Fruit fly (Drosophila melanogaster) S2 (cell line): ENCODE measurements around the gene CG6006.
A peak's percentile ranks its signal among the peaks of the same experiment; 100 is the strongest.

Experiments
- CG8478 ChIP-seq: fragments of >200 bp; optimal IDR thresholded peaks from 2 replicates; lab custom pipeline; 2018
- CTCF ChIP-seq, 2 experiments: fragments of >200 bp; optimal IDR thresholded peaks; 2 replicates each; lab custom pipeline; 2018

CG6006 gene

DNA sequence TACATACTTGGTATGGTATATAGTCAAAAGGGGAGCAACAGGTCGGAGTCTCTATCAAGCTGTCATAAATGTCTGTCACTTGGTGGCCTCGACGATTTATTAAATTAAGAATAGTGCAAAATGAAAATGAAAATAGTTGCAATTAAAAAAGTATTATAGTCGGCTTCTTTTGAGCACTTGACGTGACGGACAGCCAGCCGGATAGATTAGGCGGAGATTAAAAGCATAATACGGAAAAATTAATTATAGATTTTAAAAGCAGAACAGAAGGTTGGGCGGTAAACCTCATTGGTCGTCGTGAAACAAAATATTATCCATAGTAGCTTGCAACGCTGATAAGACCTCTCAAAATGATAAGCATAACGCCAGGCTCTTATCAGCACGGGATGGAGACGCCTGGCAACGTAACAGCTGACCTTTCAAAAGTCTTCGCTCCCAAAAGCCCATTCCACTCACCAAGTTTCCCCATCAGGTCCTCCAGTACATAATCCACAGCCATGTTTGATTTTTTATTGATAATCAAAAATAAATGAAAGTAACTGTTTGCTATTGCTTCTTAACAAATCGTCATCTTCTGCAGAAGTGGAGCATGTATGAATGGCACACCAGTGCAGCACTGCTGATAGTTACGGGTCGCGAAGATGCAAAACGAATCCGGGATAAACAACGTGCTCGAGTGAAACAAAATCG lies 47.7 kb downstream of the CG6006 start:
- TF ChIP-seq CG8478 (lab: Kevin White, UChicago) = no peak
- TF ChIP-seq CTCF (optimal IDR thresholded peaks at IDR 0.05; lab: Kevin White, UChicago) = no peak

DNA sequence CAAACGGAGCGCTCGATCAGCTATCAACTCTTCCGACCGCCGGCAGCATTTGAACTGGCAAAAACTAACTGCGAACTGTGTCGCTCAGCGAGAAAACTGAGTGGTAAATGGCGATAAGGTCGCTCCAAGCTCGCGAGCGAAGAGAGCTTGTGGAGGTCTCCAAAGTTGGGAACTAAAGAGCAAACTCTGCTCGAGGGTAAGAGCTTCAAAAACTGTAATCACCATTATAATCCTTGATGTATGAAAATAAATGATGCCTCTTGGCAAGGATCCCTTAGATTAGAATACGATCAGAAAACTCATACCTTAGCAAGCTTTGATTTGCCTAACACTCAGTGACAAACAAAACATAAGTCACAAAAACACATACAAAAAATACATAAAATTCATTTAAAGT lies 48.2 kb downstream of the CG6006 start, which contains the start of the genes CG6126 and CG31287:
CG6126 (minus strand) TSS at position 59 of the 397 bp plus-strand sequence.
CG31287 (plus strand) TSS at position 347 of the 397 bp plus-strand sequence.
- TF ChIP-seq CG8478 (lab: Kevin White, UChicago) (no peak), CTCF (optimal IDR thresholded peaks at IDR 0.05; lab: Kevin White, UChicago) (no peak)

DNA sequence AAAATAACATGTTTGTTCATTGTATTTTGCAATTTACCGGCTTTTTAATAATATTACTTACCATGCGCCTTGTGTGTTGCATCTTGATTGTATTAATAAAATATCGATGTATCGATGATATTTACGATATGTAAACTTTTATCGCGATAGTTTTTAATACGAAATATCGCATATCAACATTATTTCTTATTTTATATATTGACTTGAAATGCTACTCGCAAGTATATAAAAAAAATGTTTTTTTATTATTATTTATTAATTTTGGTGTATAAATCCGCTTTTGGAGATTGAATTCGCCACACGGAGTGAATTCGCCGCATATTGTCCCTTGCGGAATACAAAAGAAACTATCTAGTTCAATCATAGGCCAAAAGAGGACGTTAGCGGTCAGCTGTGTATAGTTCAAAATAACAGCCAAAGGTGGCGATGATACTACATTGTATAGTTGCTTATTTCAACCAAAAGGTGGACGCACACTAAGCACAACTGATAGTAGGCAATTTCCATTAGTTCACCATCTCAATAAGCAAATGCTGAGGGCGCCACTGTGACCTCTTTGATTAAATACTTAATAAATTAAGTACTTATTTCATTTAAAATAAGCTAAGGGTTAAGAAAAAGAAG lies 50.5 kb downstream of the CG6006 start, which contains the start of gene mtSSB:
mtSSB (minus strand) TSS at position 96 of the 624 bp plus-strand sequence.
- TF ChIP-seq CTCF (optimal IDR thresholded peaks at IDR 0.05; lab: Kevin White, UChicago) = peak; percentile 99 to 100
- TF ChIP-seq CG8478 (lab: Kevin White, UChicago) = no peak

DNA sequence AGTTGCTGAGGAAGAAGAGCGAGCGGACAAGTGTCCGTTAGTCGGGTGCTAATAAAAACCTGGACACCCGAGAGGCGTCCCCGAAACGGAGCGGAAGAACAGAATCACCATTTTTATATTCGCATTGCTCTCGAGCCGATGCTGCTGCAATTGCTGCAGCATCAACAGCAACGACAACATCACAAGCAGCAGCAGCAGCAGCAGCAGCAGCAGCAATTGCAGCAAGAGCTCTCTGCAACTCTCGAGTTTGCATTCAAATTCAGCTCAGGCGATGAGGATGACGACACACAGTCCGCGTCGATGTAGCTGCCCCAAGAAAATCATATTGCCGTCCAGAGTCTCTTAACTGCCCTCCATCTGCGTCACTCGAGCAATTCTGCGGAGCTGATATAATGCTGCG lies 51.4 kb downstream of the CG6006 start:
- TF ChIP-seq CTCF (optimal IDR thresholded peaks at IDR 0.05; lab: Kevin White, UChicago) (peak in 1 of 2 experiments; percentile 36), CG8478 (lab: Kevin White, UChicago) (no peak)

DNA sequence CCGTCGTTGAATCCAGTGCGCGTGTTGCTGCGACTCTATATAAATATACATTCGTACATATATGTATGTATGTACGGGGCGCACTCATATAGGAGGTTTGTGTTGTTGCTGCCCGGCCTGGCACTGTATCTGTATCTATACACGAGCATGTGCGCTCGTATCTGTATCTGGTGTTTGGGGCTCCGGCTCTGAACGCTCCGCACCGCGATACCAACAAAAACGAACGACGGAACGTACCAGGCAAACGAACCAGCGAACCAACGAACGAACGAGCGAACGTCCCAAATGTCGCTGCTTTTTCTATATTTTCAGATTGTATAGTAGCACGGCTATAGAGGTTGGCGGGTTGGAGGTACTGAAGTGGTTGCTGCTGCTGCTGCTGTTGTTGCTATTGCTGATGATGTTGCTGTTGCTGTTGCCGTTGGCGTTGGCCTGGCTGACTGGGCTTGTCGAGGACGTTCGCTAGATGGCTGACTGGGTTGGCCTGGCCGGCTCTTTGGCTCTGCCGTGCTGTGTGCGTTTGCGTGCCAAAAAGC lies 52.4 kb downstream of the CG6006 start:
- TF ChIP-seq CTCF (optimal IDR thresholded peaks at IDR 0.05; lab: Kevin White, UChicago) (peak; percentile 26 to 33), CG8478 (lab: Kevin White, UChicago) (no peak)

DNA sequence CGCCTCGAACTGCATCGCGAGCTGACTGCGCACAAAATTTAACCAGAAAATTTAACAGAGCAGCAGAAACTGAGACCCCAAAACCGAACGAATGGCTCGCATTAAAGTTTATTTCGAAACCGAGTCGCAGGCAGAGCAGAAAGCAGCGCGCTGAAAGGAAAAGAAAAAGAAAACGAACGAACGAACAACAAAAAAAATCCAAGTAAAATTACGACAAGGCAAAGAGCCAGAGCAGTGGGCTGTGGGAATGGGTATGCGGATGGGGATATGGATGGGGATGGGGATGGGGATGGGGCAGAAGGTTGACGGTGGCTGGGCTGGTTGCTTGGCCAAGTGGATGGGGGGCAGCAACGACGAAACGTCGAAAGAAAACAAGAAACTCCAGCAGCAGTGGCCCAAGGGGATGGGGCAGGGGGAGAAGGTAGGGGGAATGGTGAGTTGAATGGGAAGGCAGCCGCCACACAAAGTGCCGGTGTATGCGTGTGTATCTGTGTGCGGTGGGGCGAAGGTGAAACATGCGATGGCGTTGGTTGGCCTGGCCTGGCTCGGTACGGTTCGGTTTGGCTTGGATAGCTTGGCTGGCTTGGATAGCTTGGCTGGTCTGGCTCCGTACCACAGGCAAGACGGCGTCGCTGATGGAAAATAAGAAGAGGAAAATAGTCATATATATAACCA lies 53.5 kb downstream of the CG6006 start:
- TF ChIP-seq CTCF (optimal IDR thresholded peaks at IDR 0.05; lab: Kevin White, UChicago) = no peak
- no peak for TF ChIP-seq CG8478 (lab: Kevin White, UChicago)

DNA sequence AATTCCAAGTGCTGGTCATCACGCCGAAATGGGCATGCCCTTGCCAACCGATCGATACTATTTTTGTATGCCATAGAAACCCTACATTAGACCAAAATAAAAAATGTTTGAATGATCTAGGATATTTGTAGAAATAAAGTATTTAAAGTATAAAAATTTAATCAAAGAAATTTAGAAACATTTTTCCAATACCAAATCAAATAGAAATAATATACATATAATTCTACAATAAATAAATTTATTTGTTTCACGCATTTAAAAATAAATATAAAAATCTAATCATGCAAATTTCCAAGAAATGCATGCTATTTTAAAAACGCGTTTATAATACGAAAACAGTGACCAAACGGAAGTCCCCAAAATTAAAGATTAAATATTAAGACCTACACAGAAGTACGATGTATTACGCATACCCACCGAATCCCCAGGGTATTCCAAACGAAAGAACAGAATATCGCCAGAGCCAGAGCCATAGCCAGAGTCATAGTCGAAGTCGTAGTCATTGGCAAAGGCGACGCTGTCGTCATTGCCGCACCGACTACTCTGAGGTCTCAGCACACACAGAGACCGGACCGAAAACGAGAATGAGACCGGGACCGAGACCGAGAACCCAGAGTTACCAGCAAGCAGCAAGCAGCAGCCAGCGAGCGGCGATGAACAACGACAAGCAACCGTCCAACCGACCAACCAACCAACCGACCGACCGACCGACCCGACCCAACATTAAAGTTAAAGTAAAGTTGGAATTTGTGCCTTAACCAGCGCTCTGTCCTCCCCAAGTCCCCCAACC lies 54.3 kb downstream of the CG6006 start:
- TF ChIP-seq CG8478 (lab: Kevin White, UChicago) = no peak
- TF ChIP-seq CTCF (optimal IDR thresholded peaks at IDR 0.05; lab: Kevin White, UChicago) = no peak

DNA sequence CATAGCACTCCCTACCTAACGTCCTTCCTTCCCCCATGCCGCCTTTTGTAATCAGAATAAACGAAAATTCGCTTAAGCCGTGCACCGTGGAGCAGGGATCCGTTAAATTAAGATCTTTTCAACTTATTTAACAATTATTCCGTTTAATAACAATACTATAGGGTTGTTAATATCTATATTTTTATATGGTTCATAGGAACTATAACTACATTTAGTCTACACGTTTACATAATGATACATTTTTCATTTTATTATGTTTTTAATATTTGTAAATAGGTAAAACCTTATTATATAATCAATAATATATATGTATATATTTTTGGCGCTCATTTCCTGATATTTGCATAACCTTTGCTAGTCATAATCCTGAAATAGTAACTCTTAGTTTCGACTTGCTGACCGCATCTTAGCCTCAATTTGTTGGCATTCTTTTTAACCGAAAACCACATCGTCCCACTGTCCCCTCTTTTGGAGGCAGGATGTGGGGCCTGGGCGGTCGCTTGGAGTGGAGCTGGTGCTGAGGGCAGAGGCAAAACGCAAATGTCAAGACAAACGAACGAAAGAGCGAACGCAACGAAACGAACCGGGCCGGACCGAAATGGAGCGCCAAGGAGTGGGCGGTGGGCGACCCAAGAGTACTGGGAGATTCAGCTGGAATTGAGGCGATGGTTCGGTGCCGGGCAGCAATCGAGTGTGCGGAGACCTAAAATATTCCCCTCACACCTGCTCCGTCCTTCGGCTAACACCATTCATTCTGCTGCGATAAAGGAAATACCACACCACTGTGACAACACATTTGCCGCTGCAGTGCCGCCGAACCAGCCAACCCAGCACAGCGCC lies 55.2 kb downstream of the CG6006 start:
- TF ChIP-seq CG8478 (lab: Kevin White, UChicago) (no peak), CTCF (optimal IDR thresholded peaks at IDR 0.05; lab: Kevin White, UChicago) (no peak)

DNA sequence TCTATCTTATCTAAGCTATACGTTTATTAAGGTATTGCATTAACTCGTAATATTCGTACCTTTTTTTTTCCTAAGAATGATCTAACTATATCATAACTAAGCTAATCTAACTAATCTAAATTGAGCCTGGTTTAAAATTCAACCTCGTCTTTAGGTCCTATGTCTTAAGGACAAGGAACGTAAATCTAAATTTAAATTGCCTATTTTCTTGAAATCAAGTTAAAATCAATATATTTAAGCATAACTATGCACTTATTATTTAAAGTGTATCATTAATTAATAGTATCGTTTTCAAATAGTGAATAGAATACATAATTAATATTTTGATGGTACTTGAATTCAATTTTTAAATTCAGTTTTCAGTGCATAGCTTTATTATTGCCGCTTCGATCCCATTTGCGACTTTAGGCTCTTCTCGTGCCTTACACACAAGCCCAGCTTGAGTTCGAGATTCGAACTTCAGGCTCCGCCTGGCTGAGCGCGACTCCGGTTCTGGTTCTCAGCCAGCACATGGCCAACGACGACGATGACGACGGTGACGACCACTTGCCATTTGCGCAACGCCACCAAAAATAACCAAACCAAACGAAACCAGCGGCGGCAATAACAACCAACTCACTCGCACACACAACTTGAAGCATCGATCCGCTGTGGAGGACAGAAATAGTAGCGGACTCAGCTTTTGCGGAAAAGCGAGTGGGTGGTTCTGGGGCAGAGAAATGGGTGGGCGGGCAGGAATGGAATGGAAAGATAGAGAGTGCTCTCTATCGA lies 56.2 kb downstream of the CG6006 start:
- TF ChIP-seq CG8478 (lab: Kevin White, UChicago) (no peak), CTCF (optimal IDR thresholded peaks at IDR 0.05; lab: Kevin White, UChicago) (no peak)

DNA sequence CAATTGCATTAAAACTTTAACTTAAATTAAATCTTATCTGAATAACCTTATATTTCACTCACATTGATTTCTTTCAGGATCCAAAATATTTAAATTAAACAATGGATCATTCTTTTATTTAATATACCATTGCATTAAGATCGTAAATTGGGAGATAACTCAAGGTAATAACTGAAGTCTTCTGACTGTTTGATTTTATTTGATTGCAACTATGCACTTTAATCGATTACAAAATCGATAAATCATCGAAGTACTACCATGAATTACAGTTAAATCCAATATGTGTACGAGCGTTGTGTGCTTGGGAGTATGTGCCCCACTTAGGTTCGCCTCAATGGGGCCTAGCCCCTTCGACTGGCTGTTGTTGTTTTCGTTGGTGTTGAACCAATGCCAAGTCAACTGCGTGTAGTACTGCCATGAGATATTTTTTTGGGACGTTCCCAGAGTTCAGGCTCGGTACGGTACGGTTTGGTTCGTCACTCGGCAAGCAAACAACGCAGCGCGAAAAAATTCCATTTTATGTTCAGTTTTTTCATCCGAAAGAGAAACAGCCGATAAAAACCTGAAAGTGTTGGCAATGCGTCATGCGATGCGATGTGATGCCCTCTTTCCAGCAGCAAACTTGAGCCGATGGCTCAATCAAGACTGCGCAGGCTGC lies 57.2 kb downstream of the CG6006 start:
- TF ChIP-seq CTCF (optimal IDR thresholded peaks at IDR 0.05; lab: Kevin White, UChicago) = no peak
- TF ChIP-seq CG8478 (lab: Kevin White, UChicago) = no peak

DNA sequence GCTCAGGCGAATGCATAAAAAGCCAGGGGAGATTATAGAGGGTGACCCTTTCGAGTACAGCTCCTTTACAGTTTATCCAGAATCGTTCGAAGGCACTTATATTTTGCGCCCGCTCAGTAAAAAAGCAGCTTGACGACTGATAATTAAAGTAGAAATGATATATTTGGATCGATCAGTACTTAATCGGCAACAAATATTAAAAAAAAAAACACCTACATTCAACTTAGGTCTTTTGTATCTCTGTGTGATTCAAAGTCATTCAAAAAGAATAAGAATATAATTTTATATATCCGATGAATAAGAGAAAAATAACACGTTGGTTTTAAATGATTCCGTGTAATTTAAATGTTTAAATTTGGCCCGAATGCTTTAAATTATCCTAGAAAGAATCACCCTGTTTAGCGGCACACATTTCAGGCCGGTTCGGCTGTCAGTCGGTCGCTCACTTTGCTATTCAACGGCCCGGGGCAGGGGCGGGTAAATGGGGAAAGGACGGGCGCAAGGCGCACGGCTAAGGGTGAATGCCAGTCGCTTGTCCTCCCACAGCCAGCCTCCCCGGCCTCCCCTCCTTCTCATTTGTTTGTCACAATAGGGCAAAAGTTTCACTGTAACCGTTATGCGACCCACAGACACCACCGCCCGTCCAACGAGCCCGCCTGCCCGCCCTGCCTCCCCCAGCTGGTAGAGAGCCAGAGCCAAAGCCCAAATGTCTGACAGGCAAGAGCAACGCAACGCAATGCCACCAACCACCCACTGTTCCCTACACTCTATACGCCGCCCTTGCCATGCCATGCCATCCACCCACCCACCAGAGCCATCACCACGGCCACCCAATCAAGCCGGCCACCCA lies 58.3 kb downstream of the CG6006 start:
- TF ChIP-seq CTCF (optimal IDR thresholded peaks at IDR 0.05; lab: Kevin White, UChicago) (no peak), CG8478 (lab: Kevin White, UChicago) (no peak)
